Worm (Caenorhabditis elegans): ENCODE data around the gene fem-3.

DNA sequence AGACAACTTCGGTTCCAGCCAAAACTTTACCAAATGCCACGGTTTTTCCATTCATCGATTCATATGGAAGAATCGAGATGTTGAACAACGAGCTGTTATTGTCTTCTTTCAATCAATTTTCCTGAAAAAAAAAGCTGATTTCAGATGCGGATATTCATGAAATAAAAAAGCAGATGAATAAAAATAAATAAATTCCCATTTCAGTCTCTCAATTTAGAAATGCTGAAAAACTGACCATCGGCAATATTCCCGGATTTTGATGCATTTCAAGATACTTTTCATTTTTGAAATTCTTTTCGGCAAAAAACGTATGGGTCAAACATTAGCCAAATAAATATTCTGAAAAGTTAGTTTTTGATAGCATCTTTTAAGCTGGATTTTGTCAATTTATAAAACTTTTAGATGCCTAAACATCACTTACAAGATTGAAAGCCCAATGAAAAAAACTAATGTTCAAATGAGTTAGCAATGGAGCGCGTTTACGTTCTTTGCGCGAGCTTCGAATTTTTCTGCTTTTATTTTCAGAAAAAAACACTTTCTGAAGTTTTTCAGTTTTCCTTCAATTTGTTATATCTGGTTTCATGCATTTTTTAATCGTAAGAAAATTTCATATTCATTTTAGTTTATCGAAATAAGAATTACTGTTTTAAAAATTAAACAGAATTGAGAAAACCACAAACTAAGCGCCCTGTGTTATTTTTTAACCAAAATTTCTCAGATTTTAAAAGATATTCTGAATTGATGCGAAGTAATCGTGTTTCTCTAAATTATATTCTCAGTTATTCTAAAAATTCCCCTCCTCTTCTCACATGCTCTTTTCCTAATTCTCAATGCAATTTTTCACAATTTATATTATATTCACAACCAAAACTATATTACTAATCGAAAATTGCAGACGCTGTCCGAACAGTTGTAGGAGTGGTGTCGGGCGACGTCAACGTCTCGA lies at the start of gene fem-3, which contains the start of gene C01F6.14:
- TF ChIP-seq cog-1 (tag; optimal IDR thresholded peaks at IDR 0.05): no peak
- TF ChIP-seq flt-1 (GFP tag; IDR thresholded peaks at IDR 0.05): no peak
- TF ChIP-seq klf-2 (GFP tag; conservative IDR thresholded peaks at IDR 0.05): no peak
- no peak for TF ChIP-seq ztf-23 (GFP tag; IDR thresholded peaks at IDR 0.05)
- no peak for TF ChIP-seq T22C8.4 (GFP tag; IDR thresholded peaks at IDR 0.05)
- no peak for TF ChIP-seq med-1 (GFP tag; optimal IDR thresholded peaks at IDR 0.05; ENCODE audit: insufficient read depth)
- TF ChIP-seq tab-1 (GFP tag; IDR thresholded peaks at IDR 0.05): no peak
